Fruit fly (Drosophila melanogaster): ENCODE data around the gene NTPase.

NTPase gene

DNA sequence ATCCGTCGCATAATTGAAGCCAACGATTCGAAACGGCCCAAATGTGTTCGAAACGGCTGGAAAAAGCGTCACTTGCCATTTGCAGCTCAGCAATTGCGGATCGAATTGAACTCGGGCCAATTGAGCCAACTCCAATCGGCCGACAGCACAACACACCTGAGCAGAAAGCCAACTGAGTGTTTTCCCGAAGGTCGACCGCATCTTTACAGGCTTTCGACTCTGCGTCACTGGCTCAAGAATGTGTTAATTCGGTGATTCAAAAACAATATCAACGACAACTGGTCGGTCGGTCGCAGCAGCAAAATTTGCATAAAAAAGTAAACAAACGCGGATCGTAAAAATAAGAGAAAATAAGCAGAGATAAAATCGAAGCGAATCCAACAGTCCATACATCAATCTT lies 45.3 kb downstream of the NTPase start:
- TF ChIP-seq CG9705 (GFP tag; optimal IDR thresholded peaks at IDR 0.05) (no peak), foxo (GFP tag; optimal IDR thresholded peaks at IDR 0.05) (no peak), dmrt93B (GFP tag; optimal IDR thresholded peaks at IDR 0.05) (no peak), dl (GFP tag; optimal IDR thresholded peaks at IDR 0.05; ENCODE audit: insufficient read depth in 1 of 2, partially characterized antibody in 2 of 2) (no peak), tai (GFP tag; optimal IDR thresholded peaks at IDR 0.05) (no peak), br (GFP tag; optimal IDR thresholded peaks at IDR 0.05) (no peak), Hr78 (GFP tag; optimal IDR thresholded peaks at IDR 0.05) (no peak), jim (GFP tag; optimal IDR thresholded peaks at IDR 0.05) (no peak), h (GFP tag; optimal IDR thresholded peaks at IDR 0.05) (no peak), fru (GFP tag; optimal IDR thresholded peaks at IDR 0.05) (no peak), pan (optimal IDR thresholded peaks at IDR 0.05) (no peak), sage (GFP tag; optimal IDR thresholded peaks at IDR 0.05) (no peak), Sp1 (GFP tag; optimal IDR thresholded peaks at IDR 0.05) (no peak), Hnf4 (GFP tag; optimal IDR thresholded peaks at IDR 0.05) (no peak), Dif (GFP tag; optimal IDR thresholded peaks at IDR 0.05; ENCODE audit: partially characterized antibody) (no peak), N (GFP tag; optimal IDR thresholded peaks at IDR 0.05) (no peak)

DNA sequence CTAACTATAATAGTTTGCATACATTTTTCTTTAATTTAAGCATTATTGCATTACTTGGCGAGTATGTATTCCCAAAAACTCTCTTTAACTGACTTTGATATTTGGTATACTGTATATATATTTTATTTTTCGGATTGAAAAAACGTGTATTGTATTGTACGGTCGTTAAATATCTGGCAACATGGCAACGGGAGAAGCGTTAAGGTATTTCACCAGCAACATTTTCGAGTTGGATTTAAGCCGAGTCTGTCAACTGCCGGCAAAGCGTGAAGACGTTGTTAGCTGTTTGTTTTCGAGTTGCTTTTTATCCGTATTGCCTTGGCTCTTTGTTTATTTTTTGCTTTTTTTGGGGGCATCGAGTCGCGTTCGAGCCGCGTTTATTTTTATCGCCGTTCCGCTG lies 45.8 kb downstream of the NTPase start, which contains the start of gene CG2975:
Gene CG2975 (plus strand): TSS at position 275 of the 400 bp plus-strand sequence.
- TF ChIP-seq Mio (GFP tag; optimal IDR thresholded peaks at IDR 0.05) (no peak), sage (GFP tag; optimal IDR thresholded peaks at IDR 0.05) (no peak), CG9705 (GFP tag; optimal IDR thresholded peaks at IDR 0.05) (no peak), Hnf4 (GFP tag; optimal IDR thresholded peaks at IDR 0.05) (no peak), ey (GFP tag; optimal IDR thresholded peaks at IDR 0.05) (no peak), CrebA (GFP tag; optimal IDR thresholded peaks at IDR 0.05; ENCODE audit: borderline replicate concordance) (no peak), dmrt93B (GFP tag; optimal IDR thresholded peaks at IDR 0.05) (no peak), Dfd (GFP tag; optimal IDR thresholded peaks at IDR 0.05) (no peak)

DNA sequence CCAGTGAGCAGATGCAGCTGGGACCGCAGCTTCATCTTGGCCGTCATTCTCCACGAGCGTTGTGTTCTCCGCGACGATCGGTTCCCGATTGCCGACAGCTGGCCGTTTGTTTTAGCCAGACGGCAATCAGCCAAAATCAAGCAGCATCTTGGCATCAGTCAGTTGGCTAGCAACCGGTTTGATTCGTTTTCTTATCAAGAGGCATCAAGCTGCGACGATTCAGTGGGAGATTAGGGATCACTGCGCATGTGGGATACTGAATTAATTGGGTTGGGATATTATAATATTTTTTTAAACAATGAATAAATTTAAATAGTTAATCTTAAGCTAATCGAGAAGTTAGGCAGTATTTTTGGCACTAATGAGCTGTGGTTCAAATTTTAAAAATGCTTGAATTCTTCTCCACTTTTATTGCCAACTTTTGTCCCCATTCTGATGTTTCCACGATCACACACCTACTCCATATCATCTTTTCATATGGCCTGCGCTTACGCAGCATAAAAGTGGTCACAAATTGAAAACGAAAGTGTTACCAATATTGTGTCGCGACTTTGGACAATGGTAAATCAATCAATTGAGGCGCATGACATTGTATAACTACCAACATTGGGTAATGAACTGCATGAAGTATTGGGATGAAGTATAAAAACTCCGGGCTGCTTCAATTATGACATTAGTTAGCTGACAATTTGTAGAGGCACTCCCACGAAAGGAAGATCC lies 47.7 kb downstream of the NTPase start, which contains the start of the genes CG3119 and Cpr23B:
Gene CG3119 (minus strand): TSS at position 92 of the 720 bp plus-strand sequence.
Gene Cpr23B (plus strand): TSS at position 670 of the 720 bp plus-strand sequence.
- TF ChIP-seq foxo (GFP tag; optimal IDR thresholded peaks at IDR 0.05) = no peak
- TF ChIP-seq Myc (optimal IDR thresholded peaks at IDR 0.05) = no peak
- no peak for TF ChIP-seq lola (GFP tag; optimal IDR thresholded peaks at IDR 0.05)
- no peak for TF ChIP-seq brk (GFP tag; optimal IDR thresholded peaks at IDR 0.05)
- TF ChIP-seq sv (GFP tag; optimal IDR thresholded peaks at IDR 0.05) = no peak
- no peak for TF ChIP-seq CG9705 (GFP tag; optimal IDR thresholded peaks at IDR 0.05)
- TF ChIP-seq sage (GFP tag; optimal IDR thresholded peaks at IDR 0.05) = no peak
- no peak for TF ChIP-seq HLH106 (tag; optimal IDR thresholded peaks at IDR 0.05)
- no peak for TF ChIP-seq N (GFP tag; optimal IDR thresholded peaks at IDR 0.05)
- no peak for TF ChIP-seq Sp1 (GFP tag; optimal IDR thresholded peaks at IDR 0.05)
- TF ChIP-seq GATAd (GFP tag; optimal IDR thresholded peaks at IDR 0.05) = no peak
- no peak for TF ChIP-seq ey (GFP tag; optimal IDR thresholded peaks at IDR 0.05)
- no peak for TF ChIP-seq pan (optimal IDR thresholded peaks at IDR 0.05)
- no peak for TF ChIP-seq Hr78 (GFP tag; optimal IDR thresholded peaks at IDR 0.05)
- TF ChIP-seq dl (GFP tag; optimal IDR thresholded peaks at IDR 0.05; ENCODE audit: insufficient read depth in 1 of 2, partially characterized antibody in 2 of 2) = no peak
- no peak for TF ChIP-seq Rel (GFP tag; optimal IDR thresholded peaks at IDR 0.05)
- TF ChIP-seq Rel (tag; optimal IDR thresholded peaks at IDR 0.05) = no peak
- TF ChIP-seq Dif (GFP tag; optimal IDR thresholded peaks at IDR 0.05; ENCODE audit: partially characterized antibody) = no peak
